Worm (Caenorhabditis elegans) whole organism, L4 larva: ENCODE data around the gene cest-5.2.

Experiments used
- F37D6.2 ChIP-seq: sonication (generic microtip); optimal IDR thresholded peaks from 2 replicates; lab custom pipeline; 2016; ENCODE audit warnings: mild to moderate bottlenecking, missing genetic modification characterization, missing compliant biosample characterization
- ZK337.2 ChIP-seq: fragments of 200-800 bp; sonication (Bioruptor generic); IDR thresholded peaks from 2 replicates; pipeline ENCODE4 v1.3.6; 2022; ENCODE audit warnings: missing genetic modification reagents, missing genetic modification characterization, missing compliant biosample characterization
- aha-1 ChIP-seq: fragments of 150-350 bp; peaks from one replicate; lab custom pipeline; 2014; ENCODE audit warnings: missing biosample characterization, missing genetic modification characterization
- ceh-44 ChIP-seq: fragments of 200-800 bp; sonication (Bioruptor generic); IDR thresholded peaks from 2 replicates; pipeline ENCODE4 v1.3.6; 2022; ENCODE audit warnings: missing genetic modification reagents, missing genetic modification characterization, missing compliant biosample characterization
- daf-16 ChIP-seq, 3 experiments: sonication (generic microtip); optimal IDR thresholded peaks; 2 replicates each; lab custom pipeline; 2016 to 2017; ENCODE audit warnings: missing genetic modification characterization in 3 of 3, missing genetic modification reagents in 3 of 3, mild to moderate bottlenecking in 2 of 3, missing compliant biosample characterization in 2 of 3, missing biosample characterization in 1 of 3, moderate library complexity in 1 of 3
- daf-19 ChIP-seq: fragments of 200-800 bp; sonication (Bioruptor generic); conservative IDR thresholded peaks from 2 replicates; pipeline ENCODE4 v1.3.6; 2022; ENCODE audit warnings: missing genetic modification characterization, missing compliant biosample characterization
- dmd-6 ChIP-seq: fragments of 200-800 bp; sonication (Bioruptor generic); IDR thresholded peaks from 2 replicates; pipeline ENCODE4 v1.3.6; 2022; ENCODE audit warnings: missing genetic modification reagents, missing genetic modification characterization, missing compliant biosample characterization
- dmd-9 ChIP-seq: fragments of 200-800 bp; sonication (Bioruptor generic); IDR thresholded peaks from 2 replicates; pipeline ENCODE4 v1.3.6; 2022; ENCODE audit warnings: missing genetic modification reagents, missing genetic modification characterization, missing compliant biosample characterization
- dpl-1 ChIP-seq: fragments of 150-350 bp; optimal IDR thresholded peaks from 2 replicates; lab custom pipeline; 2014; ENCODE audit warnings: missing biosample characterization, missing genetic modification reagents, missing genetic modification characterization
- duxl-1 ChIP-seq: sonication (generic microtip); optimal IDR thresholded peaks from 2 replicates; lab custom pipeline; 2016; ENCODE audit warnings: mild to moderate bottlenecking, missing genetic modification characterization, moderate library complexity, missing compliant biosample characterization; ENCODE audit not compliant: poor library complexity
- dve-1 ChIP-seq: sonication (generic microtip); optimal IDR thresholded peaks from 2 replicates; lab custom pipeline; 2017; ENCODE audit warnings: antibody characterized with exemption, mild to moderate bottlenecking, missing genetic modification characterization, missing compliant biosample characterization; ENCODE audit not compliant: insufficient read depth
- gei-8 ChIP-seq: fragments of 200-800 bp; sonication (Bioruptor generic); optimal IDR thresholded peaks from 2 replicates; lab custom pipeline; 2018; ENCODE audit warnings: mild to moderate bottlenecking, missing genetic modification characterization, missing compliant biosample characterization
- hif-1 ChIP-seq, 2 experiments: sonication (generic microtip); optimal IDR thresholded peaks; 2 replicates each; lab custom pipeline; 2016 to 2017; ENCODE audit warnings: missing compliant biosample characterization in 2 of 2, missing genetic modification characterization in 2 of 2, missing genetic modification reagents in 2 of 2, missing genotype in 2 of 2, mild to moderate bottlenecking in 1 of 2
- hlh-11 ChIP-seq: fragments of 200-800 bp; sonication (Bioruptor generic); optimal IDR thresholded peaks from 2 replicates; lab custom pipeline; 2018; ENCODE audit warnings: mild to moderate bottlenecking, missing genetic modification characterization, missing compliant biosample characterization
- hlh-30 ChIP-seq: sonication (generic microtip); optimal IDR thresholded peaks from 2 replicates; lab custom pipeline; 2017; ENCODE audit warnings: antibody characterized with exemption, mild to moderate bottlenecking, missing genetic modification characterization, missing compliant biosample characterization; ENCODE audit not compliant: insufficient read depth
- lin-13 ChIP-seq: fragments of 150-350 bp; optimal IDR thresholded peaks from 2 replicates; lab custom pipeline; 2014; ENCODE audit warnings: missing biosample characterization, missing genetic modification reagents, missing genetic modification characterization
- lin-38 ChIP-seq: fragments of 200-800 bp; sonication (Bioruptor generic); IDR thresholded peaks from 2 replicates; pipeline ENCODE4 v1.3.6; 2022; ENCODE audit warnings: missing genetic modification reagents, missing genetic modification characterization, missing compliant biosample characterization
- lsy-2 ChIP-seq, 2 experiments: fragments of 150-350 bp in 1 of 2; sonication (generic microtip) in 1 of 2; optimal IDR thresholded peaks; 2 replicates each; lab custom pipeline; 2014 to 2017; ENCODE audit warnings: missing biosample characterization in 2 of 2, missing genetic modification characterization in 2 of 2
- madf-9 ChIP-seq: fragments of 200-800 bp; sonication (Bioruptor generic); conservative IDR thresholded peaks from 2 replicates; pipeline ENCODE4 v1.3.6; 2022; ENCODE audit warnings: missing genetic modification reagents, missing genetic modification characterization, missing compliant biosample characterization
- mdl-1 ChIP-seq, 2 experiments: fragments of 150-350 bp in 1 of 2; sonication (generic microtip) in 1 of 2; optimal IDR thresholded peaks; 2 replicates each; lab custom pipeline; 2014 to 2017; ENCODE audit warnings: missing biosample characterization in 2 of 2, missing genetic modification characterization in 2 of 2
- mep-1 ChIP-seq: fragments of 150-350 bp; sonication (generic microtip); optimal IDR thresholded peaks from 3 replicates; lab custom pipeline; 2014; ENCODE audit warnings: missing biosample characterization, missing genetic modification characterization
- mes-2 ChIP-seq: sonication (generic microtip); optimal IDR thresholded peaks from 2 replicates; lab custom pipeline; 2016; ENCODE audit warnings: missing genotype, mild to moderate bottlenecking, missing genetic modification characterization, missing compliant biosample characterization; ENCODE audit not compliant: poor library complexity, severe bottlenecking
- mxl-3 ChIP-seq: fragments of 200-800 bp; sonication (Bioruptor generic); optimal IDR thresholded peaks from 2 replicates; lab custom pipeline; 2018; ENCODE audit warnings: mild to moderate bottlenecking, missing genetic modification characterization, missing compliant biosample characterization
- nhr-10 ChIP-seq: fragments of 150-350 bp; optimal IDR thresholded peaks from 2 replicates; lab custom pipeline; 2014; ENCODE audit warnings: missing biosample characterization, missing genetic modification characterization
- nhr-102 ChIP-seq: sonication (generic microtip); optimal IDR thresholded peaks from 2 replicates; lab custom pipeline; 2016; ENCODE audit warnings: mild to moderate bottlenecking, missing genetic modification characterization, moderate library complexity, missing compliant biosample characterization
- nhr-28 ChIP-seq: fragments of 150-350 bp; optimal IDR thresholded peaks from 2 replicates; lab custom pipeline; 2014; ENCODE audit warnings: missing biosample characterization, missing genetic modification characterization
- nhr-41 ChIP-seq: fragments of 200-800 bp; sonication (Bioruptor generic); IDR thresholded peaks from 2 replicates; pipeline ENCODE4 v1.3.6; 2022; ENCODE audit warnings: missing genetic modification reagents, missing genetic modification characterization, missing compliant biosample characterization
- nhr-76 ChIP-seq: fragments of 150-350 bp; optimal IDR thresholded peaks from 2 replicates; lab custom pipeline; 2014; ENCODE audit warnings: missing biosample characterization, missing genetic modification characterization
- pha-4 ChIP-seq, 2 experiments: fragments of 150-350 bp in 1 of 2; fragments of 200-800 bp in 1 of 2; sonication (Bioruptor generic) in 1 of 2; IDR thresholded peaks in 1 of 2; optimal IDR thresholded peaks in 1 of 2; 2 replicates each; pipeline versions ENCODE4 v1.3.6 to Lab custom; 2014 to 2022; ENCODE audit warnings: missing genetic modification characterization in 2 of 2, missing genetic modification reagents in 2 of 2, missing biosample characterization in 1 of 2, missing compliant biosample characterization in 1 of 2
- pqm-1 ChIP-seq: sonication (generic microtip); optimal IDR thresholded peaks from 2 replicates; lab custom pipeline; 2017; ENCODE audit warnings: missing biosample characterization, missing genetic modification characterization
- set-16 ChIP-seq: fragments of 200-800 bp; sonication (Bioruptor generic); IDR thresholded peaks from 2 replicates; pipeline ENCODE4 v1.3.6; 2022; ENCODE audit warnings: missing genetic modification reagents, missing genetic modification characterization, missing compliant biosample characterization
- snpc-1.2 ChIP-seq: fragments of 200-800 bp; sonication (Bioruptor generic); IDR thresholded peaks from 2 replicates; pipeline ENCODE4 v1.3.6; 2022; ENCODE audit warnings: missing genetic modification reagents, missing genetic modification characterization, missing compliant biosample characterization
- tra-1 ChIP-seq: fragments of 200-800 bp; sonication (Bioruptor generic); IDR thresholded peaks from 2 replicates; pipeline ENCODE4 v1.3.6; 2022; ENCODE audit warnings: missing genetic modification reagents, missing genetic modification characterization, missing compliant biosample characterization
- unc-130 ChIP-seq: sonication (generic microtip); optimal IDR thresholded peaks from 2 replicates; lab custom pipeline; 2016; ENCODE audit warnings: missing genetic modification reagents, missing genetic modification characterization, missing compliant biosample characterization
- unc-39 ChIP-seq: sonication (generic microtip); optimal IDR thresholded peaks from 2 replicates; lab custom pipeline; 2017; ENCODE audit warnings: missing biosample characterization, missing genetic modification characterization
- unc-62 ChIP-seq, 3 experiments: fragments of 150-350 bp in 1 of 3; sonication (generic microtip); optimal IDR thresholded peaks in 2 of 3; peaks in 1 of 3; 1 replicate in 1 of 3; 2 replicates in 2 of 3; lab custom pipeline; 2014 to 2017; ENCODE audit warnings: missing biosample characterization in 3 of 3, missing genetic modification characterization in 3 of 3, missing genetic modification reagents in 3 of 3, missing genotype in 1 of 3
- ztf-11 ChIP-seq: fragments of 150-350 bp; optimal IDR thresholded peaks from 2 replicates; lab custom pipeline; 2014; ENCODE audit warnings: missing biosample characterization, missing genetic modification characterization

cest-5.2 gene

ce11 chrIV:6645867-6646655 is 18.3 kb upstream of the cest-5.2 start, which contains the start of gene hil-7:
Gene hil-7 (plus strand): TSS chrIV:6646312.
- TF ChIP-seq F37D6.2 (tag; lab: Kevin White, UChicago) (no peak), dmd-9 (GFP tag; lab: Robert Waterston, UW) (no peak), nhr-76 (tag; lab: Kevin White, UChicago) (no peak), nhr-41 (GFP tag; lab: Robert Waterston, UW) (no peak), hlh-30 (peak; percentile 81), lsy-2 (tag; optimal IDR thresholded peaks at IDR 0.05; lab: Kevin White, UChicago) (peak in 1 of 2 experiments; percentile 35), nhr-28 (tag; lab: Kevin White, UChicago) (peak; percentile 3), unc-62 (GFP tag; optimal IDR thresholded peaks at IDR 0.05 in 1 of 2; lab: Kevin White, UChicago) (peak in 1 of 2 experiments; percentile 70), unc-62 (tag; optimal IDR thresholded peaks at IDR 0.05; lab: Kevin White, UChicago) (no peak), hlh-11 (tag; lab: Kevin White, UChicago) (peak; percentile 47), mdl-1 (tag; optimal IDR thresholded peaks at IDR 0.05; lab: Kevin White, UChicago) (no peak), dve-1 (tag; lab: Kevin White, UChicago) (peak; percentile 35), aha-1 (peak; percentile 19), tra-1 (GFP tag; lab: Robert Waterston, UW) (no peak), mep-1 (tag; lab: Kevin White, UChicago) (peak; percentile 62)

- TF ChIP-seq pqm-1 (tag; lab: Kevin White, UChicago) (peak; percentile 34), lin-13 (GFP tag; lab: Kevin White, UChicago) (no peak), set-16 (no peak), ZK337.2 (no peak)
Measured at ce11 chrIV:6639880-6640279, 12.2 kb upstream of the cest-5.2 start, which contains the start of gene C01B10.6. Gene C01B10.6 (plus strand): TSS chrIV:6640180.

ce11 chrIV:6638256-6638655 is 10.5 kb upstream of the cest-5.2 start, which contains the start of gene C01B10.7:
Gene C01B10.7 (plus strand): TSS chrIV:6638556.
- TF ChIP-seq ztf-11 (no peak), hlh-30 (no peak), mxl-3 (GFP tag; lab: Kevin White, UChicago) (no peak), pha-4 (GFP tag; IDR thresholded peaks at IDR 0.05; lab: Robert Waterston, UW) (no peak), pha-4 (tag; optimal IDR thresholded peaks at IDR 0.05; lab: Kevin White, UChicago) (no peak), gei-8 (no peak), dmd-9 (GFP tag; lab: Robert Waterston, UW) (no peak), nhr-10 (tag; lab: Kevin White, UChicago) (no peak)

- TF ChIP-seq daf-19 (GFP tag; lab: Robert Waterston, UW) (no peak), lin-38 (GFP tag; lab: Robert Waterston, UW) (0 out of 2 replicates have a peak, but pooled peaks have one; percentile 24)
Measured at ce11 chrIV:6634789-6635188, 7.1 kb upstream of the cest-5.2 start, which contains the start of gene metl-13. Gene metl-13 (plus strand): TSS chrIV:6635089.

- no peak for TF ChIP-seq F37D6.2 (tag; lab: Kevin White, UChicago)
- TF ChIP-seq unc-39 (tag; lab: Kevin White, UChicago), result no peak
- TF ChIP-seq dmd-6 (GFP tag; lab: Robert Waterston, UW), result peak; percentile 63
- TF ChIP-seq dve-1 (tag; lab: Kevin White, UChicago), result peak; percentile 49
- TF ChIP-seq ZK337.2, result peak; percentile 86
- TF ChIP-seq unc-130 (GFP tag; lab: Kevin White, UChicago), result peak; percentile 88
- TF ChIP-seq snpc-1.2 (GFP tag; lab: Robert Waterston, UW), result peak; percentile 90
- TF ChIP-seq lin-38 (GFP tag; lab: Robert Waterston, UW), result peak; percentile 74
- 0 out of 2 replicates have a peak, but pooled peaks have one; percentile 31 for TF ChIP-seq madf-9
- TF ChIP-seq mes-2 (tag; lab: Kevin White, UChicago), result peak; percentile 99
- TF ChIP-seq hif-1 (tag; optimal IDR thresholded peaks at IDR 0.05; lab: Kevin White, UChicago), result peak in 1 of 2 experiments; percentile 90
- TF ChIP-seq ceh-44 (GFP tag; lab: Robert Waterston, UW), result peak; percentile 33; the same call in 1 of the 2 replicates
- peak; percentile 33 for TF ChIP-seq nhr-102
- TF ChIP-seq duxl-1, result peak; percentile 41
- TF ChIP-seq daf-16 (GFP tag; optimal IDR thresholded peaks at IDR 0.05; lab: Kevin White, UChicago), result peak in 1 of 2 experiments; percentile 7
- TF ChIP-seq daf-16 (tag; optimal IDR thresholded peaks at IDR 0.05; lab: Kevin White, UChicago), result peak; percentile 59
- TF ChIP-seq hlh-11 (tag; lab: Kevin White, UChicago), result no peak
- TF ChIP-seq dpl-1 (GFP tag; lab: Kevin White, UChicago), result peak; percentile 95
Measured at ce11 chrIV:6631704-6632272, 4.1 kb upstream of the cest-5.2 start, which contains the start of the genes cest-5.1 and C01B10.9. Gene cest-5.1 (minus strand): TSS chrIV:6631754. Gene C01B10.9 (plus strand): TSS chrIV:6632222.
